Worm (Caenorhabditis elegans) whole organism, L1 larva: Measurements from ENCODE around the gene B0198.3.
A peak's percentile ranks its signal among the peaks of the same experiment; 100 is the strongest.

ENCODE experiments used
- Y116A8C.19 ChIP-seq: sonication (generic microtip); optimal IDR thresholded peaks from 2 replicates; lab custom pipeline; 2016; ENCODE audit warnings: missing compliant biosample characterization, missing genetic modification characterization, borderline replicate concordance
- alr-1 ChIP-seq: fragments of 200-800 bp; sonication (Bioruptor generic); optimal IDR thresholded peaks from 2 replicates; lab custom pipeline; 2018; ENCODE audit warnings: borderline replicate concordance, mild to moderate bottlenecking, missing genetic modification characterization, missing compliant biosample characterization
- aly-2 ChIP-seq: fragments of 150-350 bp; optimal IDR thresholded peaks from 2 replicates; lab custom pipeline; 2014; ENCODE audit warnings: missing biosample characterization, missing genetic modification characterization
- ama-1 ChIP-seq: fragments of 150-350 bp; optimal IDR thresholded peaks from 2 replicates; lab custom pipeline; 2014
- blmp-1 ChIP-seq: fragments of 150-350 bp; optimal IDR thresholded peaks from 2 replicates; lab custom pipeline; 2014; ENCODE audit warnings: missing biosample characterization, missing genetic modification characterization
- ceh-63 ChIP-seq: fragments of 200-800 bp; sonication (Bioruptor generic); optimal IDR thresholded peaks from 2 replicates; lab custom pipeline; 2018; ENCODE audit warnings: mild to moderate bottlenecking, missing genetic modification characterization, missing compliant biosample characterization
- ceh-82 ChIP-seq, 3 experiments: fragments of 150-350 bp in 1 of 3; sonication (generic microtip) in 2 of 3; optimal IDR thresholded peaks; 2 replicates each; lab custom pipeline; 2014 to 2017; ENCODE audit warnings: missing biosample characterization in 3 of 3, missing genetic modification characterization in 3 of 3
- ceh-90 ChIP-seq: sonication (generic microtip); optimal IDR thresholded peaks from 2 replicates; lab custom pipeline; 2016; ENCODE audit warnings: missing genetic modification characterization, missing compliant biosample characterization
- dsc-1 ChIP-seq: sonication (generic microtip); optimal IDR thresholded peaks from 2 replicates; lab custom pipeline; 2016; ENCODE audit warnings: mild to moderate bottlenecking, missing genetic modification characterization, missing compliant biosample characterization
- efl-1 ChIP-seq, 4 experiments: fragments of 150-350 bp; optimal IDR thresholded peaks in 3 of 4; peaks in 1 of 4; 1 replicate in 1 of 4; 2 replicates in 3 of 4; lab custom pipeline; 2014; ENCODE audit warnings: missing biosample characterization in 2 of 4, missing genetic modification characterization in 2 of 4, missing genetic modification reagents in 2 of 4
- efl-3 ChIP-seq: fragments of 200-800 bp; sonication (Bioruptor generic); optimal IDR thresholded peaks from 2 replicates; lab custom pipeline; 2018; ENCODE audit warnings: mild to moderate bottlenecking, missing genetic modification characterization, missing compliant biosample characterization
- egl-27 ChIP-seq, 2 experiments: fragments of 150-350 bp in 1 of 2; sonication (generic microtip); optimal IDR thresholded peaks; 3 replicates each; lab custom pipeline; 2017 to 2018; ENCODE audit warnings: missing biosample characterization in 2 of 2, missing genetic modification characterization in 2 of 2, missing genetic modification reagents in 2 of 2
- elt-2 ChIP-seq: sonication (generic microtip); optimal IDR thresholded peaks from 2 replicates; lab custom pipeline; 2016; ENCODE audit warnings: missing genetic modification characterization, mild to moderate bottlenecking, inconsistent platforms, missing compliant biosample characterization, missing genetic modification reagents
- elt-3 ChIP-seq, 6 experiments: fragments of 150-350 bp in 1 of 6; sonication (generic microtip); optimal IDR thresholded peaks; 2 replicates each; lab custom pipeline; 2017 to 2018; ENCODE audit warnings: missing biosample characterization in 6 of 6, missing genetic modification characterization in 6 of 6, inconsistent platforms in 1 of 6
- grh-1 ChIP-seq: fragments of 200-800 bp; sonication (Bioruptor generic); IDR thresholded peaks from 2 replicates; pipeline ENCODE4 v1.3.6; 2022; ENCODE audit warnings: missing genetic modification reagents, missing genetic modification characterization, missing compliant biosample characterization
- hlh-17 ChIP-seq: fragments of 200-800 bp; sonication (Bioruptor generic); optimal IDR thresholded peaks from 2 replicates; lab custom pipeline; 2018; ENCODE audit warnings: missing genetic modification characterization, mild to moderate bottlenecking, missing compliant biosample characterization, moderate library complexity, borderline replicate concordance
- hlh-4 ChIP-seq: sonication (generic microtip); optimal IDR thresholded peaks from 2 replicates; lab custom pipeline; 2016; ENCODE audit warnings: mild to moderate bottlenecking, missing genetic modification characterization, missing compliant biosample characterization
- irx-1 ChIP-seq: sonication (generic microtip); optimal IDR thresholded peaks from 2 replicates; lab custom pipeline; 2016; ENCODE audit warnings: missing genetic modification characterization, missing compliant biosample characterization
- lin-14 ChIP-seq: fragments of 200-800 bp; sonication (Bioruptor generic); optimal IDR thresholded peaks from 2 replicates; lab custom pipeline; 2018; ENCODE audit warnings: mild to moderate bottlenecking, missing genetic modification characterization, moderate library complexity, missing compliant biosample characterization
- mab-9 ChIP-seq: fragments of 200-800 bp; sonication (Bioruptor generic); IDR thresholded peaks from 2 replicates; pipeline ENCODE4 v1.3.6; 2022; ENCODE audit warnings: missing genetic modification reagents, missing genetic modification characterization, missing compliant biosample characterization
- mdl-1 ChIP-seq, 2 experiments: fragments of 150-350 bp; optimal IDR thresholded peaks; 2 replicates each; lab custom pipeline; 2014 to 2017; ENCODE audit warnings: missing biosample characterization in 2 of 2, missing genetic modification characterization in 2 of 2, inconsistent platforms in 1 of 2
- mep-1 ChIP-seq: fragments of 150-350 bp; optimal IDR thresholded peaks from 2 replicates; lab custom pipeline; 2014; ENCODE audit warnings: missing biosample characterization, missing genetic modification characterization
- nhr-19 ChIP-seq: fragments of 200-800 bp; sonication (Bioruptor generic); conservative IDR thresholded peaks from 2 replicates; pipeline ENCODE4 v1.3.6; 2022; ENCODE audit warnings: missing genetic modification characterization, missing compliant biosample characterization
- nhr-20 ChIP-seq: sonication (generic microtip); optimal IDR thresholded peaks from 2 replicates; lab custom pipeline; 2016; ENCODE audit warnings: mild to moderate bottlenecking, missing genetic modification characterization, missing compliant biosample characterization
- nhr-47 ChIP-seq: sonication (generic microtip); optimal IDR thresholded peaks from 2 replicates; lab custom pipeline; 2016; ENCODE audit warnings: mild to moderate bottlenecking, missing genetic modification characterization, moderate library complexity, missing compliant biosample characterization
- nhr-71 ChIP-seq: sonication (generic microtip); optimal IDR thresholded peaks from 2 replicates; lab custom pipeline; 2016; ENCODE audit warnings: mild to moderate bottlenecking, missing genetic modification characterization, moderate library complexity, missing compliant biosample characterization
- nhr-76 ChIP-seq: sonication (generic microtip); optimal IDR thresholded peaks from 2 replicates; lab custom pipeline; 2017; ENCODE audit warnings: missing biosample characterization, missing genetic modification characterization
- nhr-77 ChIP-seq: fragments of 150-350 bp; optimal IDR thresholded peaks from 2 replicates; lab custom pipeline; 2014; ENCODE audit warnings: missing biosample characterization, missing genetic modification characterization
- nhr-84 ChIP-seq: sonication (generic microtip); optimal IDR thresholded peaks from 2 replicates; lab custom pipeline; 2017; ENCODE audit warnings: missing biosample characterization, missing genetic modification characterization
- nhr-85 ChIP-seq: sonication (generic microtip); peaks from one replicate; lab custom pipeline; 2016; ENCODE audit warnings: missing genetic modification characterization, inconsistent platforms, missing compliant biosample characterization
- nhr-90 ChIP-seq: sonication (generic microtip); optimal IDR thresholded peaks from 2 replicates; lab custom pipeline; 2016; ENCODE audit warnings: mild to moderate bottlenecking, missing genetic modification characterization, missing compliant biosample characterization; ENCODE audit not compliant: poor library complexity
- pag-3 ChIP-seq: sonication (generic microtip); optimal IDR thresholded peaks from 2 replicates; lab custom pipeline; 2017; ENCODE audit warnings: missing genetic modification characterization, mild to moderate bottlenecking, missing compliant biosample characterization, antibody characterized with exemption, borderline replicate concordance; ENCODE audit not compliant: insufficient read depth
- pqm-1 ChIP-seq: sonication (generic microtip); optimal IDR thresholded peaks from 3 replicates; lab custom pipeline; 2017; ENCODE audit warnings: missing biosample characterization, missing genetic modification characterization
- skn-1 ChIP-seq: fragments of 150-350 bp; optimal IDR thresholded peaks from 2 replicates; lab custom pipeline; 2014; ENCODE audit warnings: missing biosample characterization, missing genetic modification characterization
- snpc-4 ChIP-seq: fragments of 150-350 bp; optimal IDR thresholded peaks from 2 replicates; lab custom pipeline; 2014; ENCODE audit warnings: missing biosample characterization, missing genetic modification characterization
- snu-23 ChIP-seq: sonication (generic microtip); optimal IDR thresholded peaks from 2 replicates; lab custom pipeline; 2016; ENCODE audit warnings: missing genetic modification characterization, missing compliant biosample characterization
- sptf-1 ChIP-seq: fragments of 150-350 bp; optimal IDR thresholded peaks from 2 replicates; lab custom pipeline; 2014; ENCODE audit warnings: missing biosample characterization, missing genetic modification characterization
- sup-37 ChIP-seq: fragments of 200-800 bp; sonication (Bioruptor generic); optimal IDR thresholded peaks from 2 replicates; lab custom pipeline; 2018; ENCODE audit warnings: mild to moderate bottlenecking, missing genetic modification characterization, missing compliant biosample characterization
- swsn-7 ChIP-seq: sonication (generic microtip); optimal IDR thresholded peaks from 2 replicates; lab custom pipeline; 2016; ENCODE audit warnings: missing genetic modification characterization, missing compliant biosample characterization
- unc-130 ChIP-seq: fragments of 150-350 bp; optimal IDR thresholded peaks from 2 replicates; lab custom pipeline; 2017; ENCODE audit warnings: missing biosample characterization, missing genetic modification characterization, inconsistent platforms
- unc-30 ChIP-seq: sonication (generic microtip); optimal IDR thresholded peaks from 2 replicates; lab custom pipeline; 2017; ENCODE audit warnings: missing biosample characterization, missing genetic modification characterization
- unc-62 ChIP-seq: fragments of 150-350 bp; optimal IDR thresholded peaks from 2 replicates; lab custom pipeline; 2014; ENCODE audit warnings: missing biosample characterization, missing genetic modification reagents, missing genetic modification characterization
- zip-4 ChIP-seq: fragments of 200-800 bp; sonication (Bioruptor generic); optimal IDR thresholded peaks from 2 replicates; lab custom pipeline; 2018; ENCODE audit warnings: mild to moderate bottlenecking, missing genetic modification characterization, moderate library complexity, missing compliant biosample characterization
- ztf-4 ChIP-seq: fragments of 150-350 bp; optimal IDR thresholded peaks from 2 replicates; lab custom pipeline; 2014; ENCODE audit warnings: missing biosample characterization, missing genetic modification characterization

B0198.3 gene

ce11 chrX:12017908-12018479 lies 38.9 kb downstream of the B0198.3 start, which contains the start of the genes nmat-1 and ucr-2.1 (continued):
- no peak for TF ChIP-seq pag-3 (tag; lab: Kevin White, UChicago)
- peak; percentile 82 for TF ChIP-seq unc-130 (tag; lab: Kevin White, UChicago)
- TF ChIP-seq ceh-90 (tag; lab: Kevin White, UChicago) = no peak
- no peak for TF ChIP-seq unc-62 (GFP tag; lab: Kevin White, UChicago)
- no peak for TF ChIP-seq Y116A8C.19 (tag; lab: Kevin White, UChicago)
- TF ChIP-seq grh-1 (GFP tag; lab: Robert Waterston, UW) = no peak
- TF ChIP-seq sptf-1 = no peak
- peak; percentile 79 for TF ChIP-seq nhr-19
- TF ChIP-seq blmp-1 (tag; lab: Kevin White, UChicago) = peak; percentile 76
- peak; percentile 80 for TF ChIP-seq swsn-7 (tag; lab: Kevin White, UChicago)
- peak; percentile 81 for TF ChIP-seq elt-2 (tag; lab: Kevin White, UChicago)
- TF ChIP-seq snpc-4 = peak; percentile 21
- TF ChIP-seq egl-27 (tag; optimal IDR thresholded peaks at IDR 0.05; lab: Kevin White, UChicago) = no peak
- peak; percentile 54 to 58 for TF ChIP-seq efl-1 (optimal IDR thresholded peaks at IDR 0.05; lab: Kevin White, UChicago)
- TF ChIP-seq efl-1 (GFP tag; optimal IDR thresholded peaks at IDR 0.05 in 1 of 2; lab: Kevin White, UChicago) = peak in 1 of 2 experiments; percentile 45
- TF ChIP-seq sup-37 (GFP tag; lab: Kevin White, UChicago) = no peak
- peak; percentile 81 for TF ChIP-seq nhr-47 (tag; lab: Kevin White, UChicago)
- TF ChIP-seq nhr-84 (tag; lab: Kevin White, UChicago) = no peak
- peak; percentile 62 for TF ChIP-seq nhr-77 (tag; lab: Kevin White, UChicago)
- peak; percentile 74 for TF ChIP-seq skn-1 (tag; lab: Kevin White, UChicago)
- TF ChIP-seq pqm-1 (tag; lab: Kevin White, UChicago) = no peak
- peak; percentile 57 for TF ChIP-seq irx-1 (tag; lab: Kevin White, UChicago)
- no peak for TF ChIP-seq ceh-63 (GFP tag; lab: Kevin White, UChicago)
- peak; percentile 23 to 71 (median 30) for TF ChIP-seq ceh-82 (tag; optimal IDR thresholded peaks at IDR 0.05; lab: Kevin White, UChicago)
- no peak for TF ChIP-seq zip-4 (GFP tag; lab: Kevin White, UChicago)
- peak; percentile 64 for TF ChIP-seq dsc-1 (tag; lab: Kevin White, UChicago)
- TF ChIP-seq efl-3 = no peak
- no peak for TF ChIP-seq ama-1
- TF ChIP-seq ztf-4 (tag; lab: Kevin White, UChicago) = peak; percentile 44
- no peak for TF ChIP-seq mab-9 (GFP tag; lab: Robert Waterston, UW)
- no peak for TF ChIP-seq nhr-76
- TF ChIP-seq alr-1 = no peak
- TF ChIP-seq mdl-1 (tag; optimal IDR thresholded peaks at IDR 0.05; lab: Kevin White, UChicago) = peak in 1 of 2 experiments; percentile 87

DNA sequence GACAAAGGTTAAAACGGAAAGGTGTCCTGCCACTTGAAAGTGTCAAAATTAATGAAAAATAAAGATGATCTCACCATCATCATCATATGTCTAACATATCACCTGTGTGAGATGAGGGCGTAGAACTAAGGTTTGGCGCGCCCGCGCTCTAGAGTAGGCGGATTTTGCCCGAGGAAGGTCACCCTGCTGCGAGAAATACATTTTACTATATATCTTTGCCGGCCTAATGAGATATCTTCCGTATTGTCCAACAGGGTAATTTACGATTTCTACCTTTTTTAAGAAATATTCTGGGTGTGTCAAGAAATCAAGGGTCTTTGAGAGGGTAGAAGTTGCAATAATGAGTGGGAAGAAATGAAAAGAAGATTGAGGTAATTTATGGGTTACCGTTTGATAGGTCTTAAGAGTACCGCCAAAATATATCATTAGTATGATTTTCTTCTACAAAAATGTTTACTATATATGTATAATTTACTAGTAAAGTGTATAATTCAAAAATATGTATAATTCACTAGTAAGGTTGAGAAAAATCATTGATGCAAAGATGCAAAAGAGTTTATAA lies 48.9 kb downstream of the B0198.3 start:
- TF ChIP-seq unc-30 (tag; lab: Kevin White, UChicago) = no peak
- no peak for TF ChIP-seq efl-3
- TF ChIP-seq nhr-85 (tag; lab: Kevin White, UChicago) = peak; percentile 95
- TF ChIP-seq efl-1 (optimal IDR thresholded peaks at IDR 0.05; lab: Kevin White, UChicago) = no peak
- TF ChIP-seq efl-1 (GFP tag; optimal IDR thresholded peaks at IDR 0.05 in 1 of 2; lab: Kevin White, UChicago) = no peak
- peak; percentile 33 for TF ChIP-seq snu-23 (GFP tag; lab: Kevin White, UChicago)
- no peak for TF ChIP-seq hlh-4
- TF ChIP-seq nhr-71 (tag; lab: Kevin White, UChicago) = peak; percentile 60
- TF ChIP-seq hlh-17 (GFP tag; lab: Kevin White, UChicago) = no peak
- TF ChIP-seq elt-3 (tag; optimal IDR thresholded peaks at IDR 0.05; lab: Kevin White, UChicago) = peak in 2 of 6 experiments; percentile 11 to 30
- TF ChIP-seq ceh-82 (tag; optimal IDR thresholded peaks at IDR 0.05; lab: Kevin White, UChicago) = no peak
- peak; percentile 33 for TF ChIP-seq nhr-90 (tag; lab: Kevin White, UChicago)
- no peak for TF ChIP-seq aly-2
- peak; percentile 9 for TF ChIP-seq mep-1 (tag; lab: Kevin White, UChicago)
- peak; percentile 72 for TF ChIP-seq lin-14 (GFP tag; lab: Kevin White, UChicago)
- TF ChIP-seq nhr-20 = peak; percentile 26
- TF ChIP-seq blmp-1 (tag; lab: Kevin White, UChicago) = peak; percentile 16
- TF ChIP-seq irx-1 (tag; lab: Kevin White, UChicago) = peak; percentile 47
